Worm (Caenorhabditis elegans) whole organism, L1 larva: ENCODE results near the gene comt-1.

Source experiments
- C16A3.4 ChIP-seq: fragments of 150-350 bp; optimal IDR thresholded peaks from 2 replicates; lab custom pipeline; 2014; ENCODE audit warnings: missing biosample characterization, missing genetic modification characterization
- ces-1 ChIP-seq: fragments of 150-350 bp; optimal IDR thresholded peaks from 2 replicates; lab custom pipeline; 2014; ENCODE audit warnings: missing biosample characterization, missing genetic modification reagents, missing genetic modification characterization
- elt-2 ChIP-seq: sonication (generic microtip); optimal IDR thresholded peaks from 2 replicates; lab custom pipeline; 2016; ENCODE audit warnings: missing genetic modification characterization, mild to moderate bottlenecking, inconsistent platforms, missing compliant biosample characterization, missing genetic modification reagents
- grh-1 ChIP-seq: fragments of 200-800 bp; sonication (Bioruptor generic); IDR thresholded peaks from 2 replicates; pipeline ENCODE4 v1.3.6; 2022; ENCODE audit warnings: missing genetic modification reagents, missing genetic modification characterization, missing compliant biosample characterization
- lin-13 ChIP-seq: fragments of 150-350 bp; optimal IDR thresholded peaks from 2 replicates; lab custom pipeline; 2014; ENCODE audit warnings: missing biosample characterization, missing genetic modification reagents, missing genetic modification characterization
- lin-14 ChIP-seq: fragments of 200-800 bp; sonication (Bioruptor generic); optimal IDR thresholded peaks from 2 replicates; lab custom pipeline; 2018; ENCODE audit warnings: mild to moderate bottlenecking, missing genetic modification characterization, moderate library complexity, missing compliant biosample characterization
- lin-39 ChIP-seq: fragments of 150-350 bp; optimal IDR thresholded peaks from 2 replicates; lab custom pipeline; 2014; ENCODE audit warnings: missing biosample characterization, missing genetic modification reagents, missing genetic modification characterization
- lir-3 ChIP-seq: sonication (generic microtip); optimal IDR thresholded peaks from 2 replicates; lab custom pipeline; 2016; ENCODE audit warnings: mild to moderate bottlenecking, missing genetic modification characterization, moderate library complexity, missing compliant biosample characterization; ENCODE audit not compliant: poor library complexity
- nhr-237 ChIP-seq: fragments of 150-350 bp; optimal IDR thresholded peaks from 2 replicates; lab custom pipeline; 2014; ENCODE audit warnings: missing biosample characterization, missing genetic modification characterization
- nhr-28 ChIP-seq: fragments of 150-350 bp; optimal IDR thresholded peaks from 2 replicates; lab custom pipeline; 2014; ENCODE audit warnings: missing biosample characterization, missing genetic modification characterization
- nhr-90 ChIP-seq: sonication (generic microtip); optimal IDR thresholded peaks from 2 replicates; lab custom pipeline; 2016; ENCODE audit warnings: mild to moderate bottlenecking, missing genetic modification characterization, missing compliant biosample characterization; ENCODE audit not compliant: poor library complexity
- pqm-1 ChIP-seq: sonication (generic microtip); optimal IDR thresholded peaks from 3 replicates; lab custom pipeline; 2017; ENCODE audit warnings: missing biosample characterization, missing genetic modification characterization
- sox-4 ChIP-seq: sonication (generic microtip); optimal IDR thresholded peaks from 2 replicates; lab custom pipeline; 2016; ENCODE audit warnings: missing genetic modification characterization, missing compliant biosample characterization

- no peak for TF ChIP-seq lin-39 (tag; lab: Kevin White, UChicago)
- no peak for TF ChIP-seq lin-14
- TF ChIP-seq ces-1 (GFP tag; lab: Kevin White, UChicago): no peak
- TF ChIP-seq lir-3: no peak
- TF ChIP-seq C16A3.4 (tag; lab: Kevin White, UChicago): no peak
- no peak for TF ChIP-seq nhr-237 (tag; lab: Kevin White, UChicago)
- TF ChIP-seq elt-2 (tag; lab: Kevin White, UChicago): no peak
- TF ChIP-seq lin-13 (GFP tag; lab: Kevin White, UChicago): no peak
- no peak for TF ChIP-seq sox-4 (tag; lab: Kevin White, UChicago)
- TF ChIP-seq pqm-1: no peak
- TF ChIP-seq nhr-90: peak; percentile 23
- no peak for TF ChIP-seq nhr-28 (tag; lab: Kevin White, UChicago)
- TF ChIP-seq grh-1 (GFP tag; lab: Robert Waterston, UW): no peak
These were observed 3.4 kb upstream of the comt-1 start for ce11 chrX:2865591-2866217.
